Fruit fly (Drosophila melanogaster): ENCODE measurements around the gene tral.
A peak's percentile ranks its signal among the peaks of the same experiment; 100 is the strongest.

Gene tral

DNA sequence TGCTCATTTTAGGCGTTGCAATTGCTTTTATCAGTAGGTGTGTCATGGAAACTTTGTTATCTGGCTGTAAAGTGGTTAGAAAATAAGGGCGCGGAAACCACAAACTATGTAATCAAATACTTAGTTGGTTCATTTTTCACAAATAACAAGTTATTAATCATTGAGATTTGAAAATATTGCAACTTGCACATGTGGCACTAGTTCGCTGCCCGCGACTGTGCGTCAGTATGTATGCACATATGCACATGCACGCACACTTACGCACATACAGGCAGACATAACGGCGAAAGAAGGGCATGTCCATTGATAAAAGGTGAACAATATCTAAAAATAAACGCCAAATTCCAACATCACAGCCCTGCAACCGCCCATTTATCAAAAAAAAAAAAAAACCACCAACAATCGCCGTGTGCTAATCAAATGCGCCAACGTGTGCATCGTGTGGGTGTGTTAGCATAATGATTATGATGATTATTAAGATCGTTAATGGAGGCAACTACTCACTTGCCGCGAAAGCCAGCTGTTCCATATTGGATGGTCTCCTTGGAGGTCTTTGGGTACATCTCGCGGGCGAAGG, 14.7 kb downstream of the tral start:
- TF ChIP-seq psq (GFP tag; optimal IDR thresholded peaks at IDR 0.05) (peak; percentile 22), Jra (GFP tag; optimal IDR thresholded peaks at IDR 0.05) (peak; percentile 68), Sp1 (GFP tag; optimal IDR thresholded peaks at IDR 0.05) (peak; percentile 47), dsf (GFP tag; optimal IDR thresholded peaks at IDR 0.05; ENCODE audit: borderline replicate concordance) (no peak), CG9705 (GFP tag; optimal IDR thresholded peaks at IDR 0.05) (no peak), usp (GFP tag; optimal IDR thresholded peaks at IDR 0.05) (no peak), h (GFP tag; optimal IDR thresholded peaks at IDR 0.05) (peak; percentile 44), Myc (optimal IDR thresholded peaks at IDR 0.05) (no peak), Vsx2 (GFP tag; optimal IDR thresholded peaks at IDR 0.05; ENCODE audit: partially characterized antibody) (no peak), br (GFP tag; optimal IDR thresholded peaks at IDR 0.05) (peak; percentile 61), Hr83 (GFP tag; optimal IDR thresholded peaks at IDR 0.05; ENCODE audit: poor library complexity, severe bottlenecking) (peak; percentile 9), sv (GFP tag; optimal IDR thresholded peaks at IDR 0.05) (no peak), Dfd (GFP tag; optimal IDR thresholded peaks at IDR 0.05) (no peak), HLH106 (tag; optimal IDR thresholded peaks at IDR 0.05) (peak; percentile 41), foxo (GFP tag; optimal IDR thresholded peaks at IDR 0.05) (peak in 1 of 2 experiments; percentile 77), pan (optimal IDR thresholded peaks at IDR 0.05) (no peak), woc (GFP tag; optimal IDR thresholded peaks at IDR 0.05) (peak; percentile 39), Dif (GFP tag; optimal IDR thresholded peaks at IDR 0.05; ENCODE audit: partially characterized antibody) (no peak), tai (GFP tag; optimal IDR thresholded peaks at IDR 0.05) (no peak), GATAd (GFP tag; optimal IDR thresholded peaks at IDR 0.05) (no peak), dl (GFP tag; optimal IDR thresholded peaks at IDR 0.05; ENCODE audit: insufficient read depth in 1 of 2, partially characterized antibody in 2 of 2) (no peak), ey (GFP tag; optimal IDR thresholded peaks at IDR 0.05) (peak; percentile 54), Hnf4 (GFP tag; optimal IDR thresholded peaks at IDR 0.05) (peak; percentile 64), CrebA (GFP tag; optimal IDR thresholded peaks at IDR 0.05; ENCODE audit: borderline replicate concordance) (no peak), dmrt93B (GFP tag; optimal IDR thresholded peaks at IDR 0.05) (no peak), rgr (GFP tag; optimal IDR thresholded peaks at IDR 0.05) (peak; percentile 63), Hr78 (GFP tag; optimal IDR thresholded peaks at IDR 0.05) (no peak), Rel (GFP tag; optimal IDR thresholded peaks at IDR 0.05) (no peak), Rel (tag; optimal IDR thresholded peaks at IDR 0.05) (no peak), jim (GFP tag; optimal IDR thresholded peaks at IDR 0.05) (no peak), fru (GFP tag; optimal IDR thresholded peaks at IDR 0.05) (peak; percentile 61), CG32264 (GFP tag; optimal IDR thresholded peaks at IDR 0.05) (peak; percentile 27), brk (GFP tag; optimal IDR thresholded peaks at IDR 0.05) (no peak), OdsH (GFP tag; optimal IDR thresholded peaks at IDR 0.05) (peak; percentile 55), N (GFP tag; optimal IDR thresholded peaks at IDR 0.05) (no peak)

dm6 chr3L:12530044-12530443, 15.2 kb downstream of the tral start, which contains the start of gene nst:
TSS of gene nst (minus strand) at chr3L:12530171.
- TF ChIP-seq h (GFP tag; optimal IDR thresholded peaks at IDR 0.05), result peak; percentile 11
- no peak for TF ChIP-seq Mio (GFP tag; optimal IDR thresholded peaks at IDR 0.05)
- no peak for TF ChIP-seq br (GFP tag; optimal IDR thresholded peaks at IDR 0.05)
- no peak for TF ChIP-seq Rel (GFP tag; optimal IDR thresholded peaks at IDR 0.05)
- TF ChIP-seq Rel (tag; optimal IDR thresholded peaks at IDR 0.05), result peak; percentile 63
- no peak for TF ChIP-seq lola (GFP tag; optimal IDR thresholded peaks at IDR 0.05)
- peak; percentile 21 for TF ChIP-seq Sp1 (GFP tag; optimal IDR thresholded peaks at IDR 0.05)
- TF ChIP-seq OdsH (GFP tag; optimal IDR thresholded peaks at IDR 0.05), result no peak
- TF ChIP-seq CrebA (GFP tag; optimal IDR thresholded peaks at IDR 0.05; ENCODE audit: borderline replicate concordance), result no peak

DNA sequence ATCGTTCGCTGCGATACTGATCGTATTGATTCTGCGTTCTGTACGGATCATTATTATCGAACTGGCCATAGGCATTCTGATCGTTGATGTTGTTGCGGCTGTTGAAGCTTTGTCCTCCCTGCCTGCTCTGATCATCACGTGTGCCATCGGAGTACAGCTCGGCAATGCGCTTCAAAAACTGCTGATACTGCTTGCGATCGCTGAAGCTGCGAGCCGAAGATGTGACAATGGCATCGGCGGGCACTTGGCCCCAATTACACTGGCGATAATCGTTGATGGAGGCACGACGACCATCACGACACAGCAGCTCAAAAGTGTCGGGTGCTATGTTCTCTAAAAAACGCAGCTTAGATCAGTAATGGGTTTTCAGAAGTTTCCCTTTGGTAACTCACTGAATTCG, 17.4 kb downstream of the tral start:
- TF ChIP-seq GATAd (GFP tag; optimal IDR thresholded peaks at IDR 0.05) (no peak), rgr (GFP tag; optimal IDR thresholded peaks at IDR 0.05) (no peak), CrebA (GFP tag; optimal IDR thresholded peaks at IDR 0.05; ENCODE audit: borderline replicate concordance) (no peak), dsf (GFP tag; optimal IDR thresholded peaks at IDR 0.05; ENCODE audit: borderline replicate concordance) (no peak), OdsH (GFP tag; optimal IDR thresholded peaks at IDR 0.05) (no peak), psq (GFP tag; optimal IDR thresholded peaks at IDR 0.05) (no peak), tai (GFP tag; optimal IDR thresholded peaks at IDR 0.05) (no peak), brk (GFP tag; optimal IDR thresholded peaks at IDR 0.05) (no peak), foxo (GFP tag; optimal IDR thresholded peaks at IDR 0.05) (no peak), Abd-B (GFP tag; optimal IDR thresholded peaks at IDR 0.05) (no peak), dl (GFP tag; optimal IDR thresholded peaks at IDR 0.05; ENCODE audit: insufficient read depth in 1 of 2, partially characterized antibody in 2 of 2) (no peak), Dif (GFP tag; optimal IDR thresholded peaks at IDR 0.05; ENCODE audit: partially characterized antibody) (no peak), br (GFP tag; optimal IDR thresholded peaks at IDR 0.05) (no peak), usp (GFP tag; optimal IDR thresholded peaks at IDR 0.05) (no peak), jim (GFP tag; optimal IDR thresholded peaks at IDR 0.05) (no peak), Vsx2 (GFP tag; optimal IDR thresholded peaks at IDR 0.05; ENCODE audit: partially characterized antibody) (no peak), woc (GFP tag; optimal IDR thresholded peaks at IDR 0.05) (no peak), Sp1 (GFP tag; optimal IDR thresholded peaks at IDR 0.05) (no peak), HLH106 (tag; optimal IDR thresholded peaks at IDR 0.05) (no peak)
